Fruit fly (Drosophila melanogaster): ENCODE data around the gene Slimp.

The Slimp gene

DNA sequence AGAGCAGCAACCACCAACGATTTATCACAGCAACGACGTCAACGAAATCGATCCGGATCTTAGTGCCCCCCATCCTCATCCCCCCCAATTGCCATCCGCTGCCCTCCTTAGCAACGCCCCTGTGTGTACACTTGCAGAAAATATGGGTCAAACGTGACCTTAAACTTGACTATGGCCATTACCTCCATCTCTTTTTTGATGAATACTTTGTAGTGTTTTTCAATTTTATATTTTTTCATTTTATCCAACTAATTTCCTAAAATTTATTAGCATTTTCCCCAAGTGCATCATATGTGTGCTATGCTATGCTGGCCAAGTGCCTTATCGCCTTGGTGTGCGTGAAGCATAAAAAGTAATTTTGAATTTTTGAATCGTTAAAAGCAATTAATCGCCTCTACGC lies 5.8 kb downstream of the Slimp start:
- no peak for TF ChIP-seq CTCF (optimal IDR thresholded peaks at IDR 0.05)
- TF ChIP-seq CG8478 (optimal IDR thresholded peaks at IDR 0.05), result no peak

DNA sequence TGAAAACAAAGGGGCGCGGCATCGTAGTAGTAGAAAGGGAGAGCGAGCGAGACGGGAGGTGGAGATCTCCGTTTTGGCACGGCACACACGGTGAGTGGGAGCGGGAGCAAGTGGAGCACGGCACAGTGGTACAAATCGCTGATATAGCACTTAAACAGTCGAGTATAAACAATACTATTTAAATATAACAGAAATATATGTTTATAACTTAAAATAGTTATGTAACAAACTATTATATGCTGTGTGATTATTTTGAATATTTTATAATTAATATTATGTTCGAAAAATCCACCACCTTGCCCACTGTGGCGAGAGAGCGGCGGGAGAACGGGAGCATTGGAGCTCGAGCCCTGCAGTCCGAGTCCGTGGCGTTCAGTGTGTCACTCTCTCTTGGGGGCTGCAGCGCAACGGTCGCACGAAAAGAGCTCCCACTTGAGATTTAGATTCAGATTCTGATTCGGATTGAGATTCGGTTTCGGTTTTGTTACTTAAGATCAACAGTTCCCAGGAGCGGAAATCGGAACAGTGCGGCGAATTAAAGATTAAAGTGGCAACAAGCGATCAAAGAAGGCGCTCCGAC lies 7.7 kb downstream of the Slimp start, which contains the start of gene Kal1:
Gene Kal1 (plus strand): TSS at position 383 of the 580 bp plus-strand sequence.
- TF ChIP-seq CG8478 (optimal IDR thresholded peaks at IDR 0.05) (no peak), CTCF (optimal IDR thresholded peaks at IDR 0.05) (no peak)

DNA sequence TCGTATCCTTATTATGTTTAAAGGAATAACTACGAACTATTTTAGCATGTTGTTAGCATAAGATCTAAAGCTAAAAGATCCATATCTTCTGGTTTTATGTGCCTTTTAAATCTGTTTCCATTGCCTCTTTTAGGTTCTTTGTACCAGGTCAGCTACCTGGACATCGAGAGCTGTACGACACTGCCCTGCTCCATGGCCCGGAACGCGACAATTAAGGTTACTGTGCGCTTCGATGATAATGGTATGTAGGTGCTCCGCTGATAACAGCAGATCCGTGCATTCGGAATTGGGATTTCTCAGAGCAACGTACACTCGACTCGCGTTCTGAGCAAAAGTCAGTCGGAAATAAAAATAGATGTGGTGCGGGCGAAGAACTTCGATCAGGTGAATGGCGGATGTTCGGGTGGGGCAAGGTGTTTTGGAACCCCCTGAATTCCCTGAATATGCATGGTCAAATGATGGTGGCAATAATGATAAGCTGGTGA lies 9.1 kb downstream of the Slimp start:
- TF ChIP-seq CTCF (optimal IDR thresholded peaks at IDR 0.05), result no peak
- TF ChIP-seq CG8478 (optimal IDR thresholded peaks at IDR 0.05), result no peak

DNA sequence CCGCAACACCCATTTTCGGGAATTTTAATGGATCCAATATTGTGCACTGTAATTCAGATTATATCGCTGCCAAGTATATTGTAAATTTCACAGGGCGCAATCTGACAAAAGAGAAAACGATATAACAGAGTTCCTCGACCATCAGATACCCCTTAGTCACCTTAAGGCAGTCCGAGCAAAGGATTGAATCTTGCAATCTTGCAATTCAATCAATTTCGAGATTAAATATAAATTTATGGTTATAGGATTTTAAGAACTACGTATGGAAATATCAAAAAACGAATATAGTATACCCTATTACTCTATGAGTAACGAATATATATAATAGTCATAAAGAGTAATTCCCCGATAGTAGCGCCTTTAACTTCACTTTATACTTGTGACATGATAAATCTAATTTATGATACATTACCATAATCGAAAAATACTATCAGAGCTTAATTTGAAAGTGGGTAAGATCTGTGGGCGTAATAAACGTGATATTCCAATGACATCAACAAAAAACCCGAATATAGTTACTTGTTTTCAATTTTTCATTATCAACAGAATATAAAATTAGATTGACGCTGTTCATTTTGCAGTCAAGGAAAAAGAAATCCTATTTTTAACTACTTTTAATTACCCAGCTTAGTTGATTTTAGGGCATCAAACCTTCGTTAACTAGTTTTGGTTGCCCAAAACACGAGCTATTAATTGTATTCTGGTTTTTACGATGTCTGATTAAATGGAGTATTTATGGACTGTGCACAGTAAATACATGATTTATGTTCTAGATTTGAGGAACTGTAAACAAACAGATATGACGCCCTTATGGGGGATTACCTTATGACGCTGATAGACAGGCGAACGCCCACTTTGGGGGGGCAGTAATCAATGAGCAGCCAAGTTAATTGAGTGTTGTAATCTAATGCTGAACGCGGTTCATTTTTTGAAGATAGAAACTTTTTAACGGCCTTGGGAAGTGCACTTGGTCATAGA lies 10.0 kb downstream of the Slimp start:
- TF ChIP-seq CTCF (optimal IDR thresholded peaks at IDR 0.05), result no peak
- no peak for TF ChIP-seq CG8478 (optimal IDR thresholded peaks at IDR 0.05)

DNA sequence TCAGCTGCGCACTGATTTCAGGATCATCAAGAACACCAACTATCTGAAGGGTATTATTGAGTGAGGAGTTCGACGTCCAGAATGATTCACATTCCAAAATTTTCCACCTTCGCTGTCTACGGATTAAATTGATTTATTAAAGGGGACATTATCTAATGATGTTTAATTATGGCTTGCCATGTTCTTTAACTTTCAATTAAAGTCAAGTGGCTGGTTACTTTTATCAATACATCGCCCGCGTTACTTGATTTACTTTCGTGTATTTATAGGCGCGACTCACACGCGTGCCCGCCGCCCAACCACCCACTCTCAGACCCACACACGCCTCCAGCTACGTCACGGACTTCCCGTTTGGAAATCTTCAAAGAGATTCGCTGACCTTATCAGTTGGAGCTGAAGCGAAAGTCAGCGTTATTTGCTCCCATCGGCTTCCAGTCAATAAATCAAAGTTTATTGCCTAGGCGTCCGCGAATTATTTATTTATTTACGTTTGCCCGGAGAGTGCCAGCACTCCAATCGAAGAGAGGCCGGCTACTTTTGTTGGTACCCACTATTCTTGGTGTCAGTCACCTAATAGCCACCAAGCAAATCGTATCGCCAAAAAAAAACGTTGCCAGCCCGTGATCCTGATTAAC lies 11.3 kb downstream of the Slimp start, which contains the start of gene Npc2f:
Gene Npc2f (plus strand): TSS at position 585 of the 635 bp plus-strand sequence.
- TF ChIP-seq CG8478 (optimal IDR thresholded peaks at IDR 0.05), result no peak
- TF ChIP-seq CTCF (optimal IDR thresholded peaks at IDR 0.05), result no peak

DNA sequence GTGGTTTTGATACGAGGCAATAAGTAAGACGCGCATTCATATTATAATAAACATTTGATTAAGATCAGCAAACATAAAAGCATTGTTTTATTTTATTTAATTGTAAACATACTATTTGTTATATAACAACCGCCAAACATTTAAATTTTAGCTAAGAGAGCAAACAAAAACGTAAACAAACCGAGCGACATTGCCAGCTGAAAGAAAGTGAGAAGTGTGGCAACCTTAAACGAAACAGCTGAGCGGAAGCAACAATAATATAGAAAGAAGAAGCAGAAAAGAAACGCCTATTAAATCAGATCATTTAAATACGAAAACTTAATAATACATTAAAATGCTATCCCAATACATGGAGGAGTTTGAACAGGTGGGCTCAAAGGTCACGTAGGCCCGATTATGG lies 14.2 kb downstream of the Slimp start, which contains the start of gene Sec10:
Gene Sec10 (plus strand): TSS at position 252 of the 400 bp plus-strand sequence.
- TF ChIP-seq CTCF (optimal IDR thresholded peaks at IDR 0.05) (no peak), CG8478 (optimal IDR thresholded peaks at IDR 0.05) (no peak)

DNA sequence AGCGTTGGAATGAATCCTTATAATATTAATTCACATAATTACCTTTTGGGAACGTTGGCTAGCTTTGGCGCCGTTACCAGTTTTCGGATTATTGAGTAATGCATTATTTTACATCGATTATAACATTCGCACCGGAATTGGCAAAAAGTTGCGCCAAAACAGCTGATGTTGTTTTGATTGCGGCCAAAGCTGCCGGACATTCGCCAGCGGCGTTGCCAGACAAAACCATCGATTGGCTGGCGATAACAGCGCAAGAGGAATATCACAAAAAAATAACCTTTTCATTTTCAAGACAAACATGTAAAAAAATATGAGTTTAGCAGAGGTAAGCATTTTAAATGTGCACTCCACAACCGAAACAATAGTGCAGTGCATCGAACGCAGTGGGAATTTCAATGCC lies 18.7 kb downstream of the Slimp start, which contains the start of the genes GatB and Tsc1:
Gene GatB (minus strand): TSS at position 176 of the 400 bp plus-strand sequence.
Gene Tsc1 (plus strand): TSS at position 228 of the 400 bp plus-strand sequence.
- TF ChIP-seq CTCF (optimal IDR thresholded peaks at IDR 0.05), result peak in 1 of 2 experiments; percentile 12
- TF ChIP-seq CG8478 (optimal IDR thresholded peaks at IDR 0.05), result no peak

DNA sequence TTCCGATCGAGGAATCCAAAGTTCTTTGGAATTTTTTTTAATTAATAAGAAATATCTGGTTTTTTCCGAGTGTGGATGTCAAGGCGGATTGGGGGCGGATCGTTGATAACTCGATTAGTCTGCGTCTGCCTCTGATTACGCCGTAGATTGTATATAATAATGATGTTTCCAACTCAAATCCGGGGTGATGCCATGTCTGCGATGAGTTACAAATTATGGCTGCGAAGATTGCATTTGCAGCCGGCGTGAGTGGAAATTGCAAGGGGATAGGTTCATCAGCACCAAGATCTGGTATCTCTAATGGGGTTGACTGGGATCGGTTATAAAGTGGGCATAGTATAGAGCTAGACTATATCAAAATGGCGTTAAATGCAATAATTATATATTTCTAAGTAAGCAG lies 26.4 kb downstream of the Slimp start:
- TF ChIP-seq CTCF (optimal IDR thresholded peaks at IDR 0.05) (no peak), CG8478 (optimal IDR thresholded peaks at IDR 0.05) (no peak)

DNA sequence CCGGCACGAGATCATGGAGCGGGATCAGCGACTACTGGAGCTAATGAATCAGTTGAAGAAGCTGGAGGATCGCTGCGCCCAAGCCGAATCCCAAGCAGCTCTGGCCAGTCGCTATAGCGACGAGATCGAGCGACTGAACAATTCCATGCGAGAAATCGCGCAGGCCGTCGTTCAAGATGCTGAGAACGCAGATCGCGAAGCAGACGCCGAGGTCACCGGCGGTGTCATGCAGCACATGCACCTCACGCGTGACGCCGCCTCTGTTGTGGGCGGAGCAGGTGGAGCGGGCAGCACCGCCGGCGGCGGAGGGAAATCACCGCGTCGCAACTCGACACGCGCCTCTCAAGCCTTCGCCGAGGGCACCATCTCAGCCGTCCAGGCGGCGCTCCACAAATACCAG lies 27.1 kb downstream of the Slimp start:
- TF ChIP-seq CG8478 (optimal IDR thresholded peaks at IDR 0.05), result no peak
- no peak for TF ChIP-seq CTCF (optimal IDR thresholded peaks at IDR 0.05)

DNA sequence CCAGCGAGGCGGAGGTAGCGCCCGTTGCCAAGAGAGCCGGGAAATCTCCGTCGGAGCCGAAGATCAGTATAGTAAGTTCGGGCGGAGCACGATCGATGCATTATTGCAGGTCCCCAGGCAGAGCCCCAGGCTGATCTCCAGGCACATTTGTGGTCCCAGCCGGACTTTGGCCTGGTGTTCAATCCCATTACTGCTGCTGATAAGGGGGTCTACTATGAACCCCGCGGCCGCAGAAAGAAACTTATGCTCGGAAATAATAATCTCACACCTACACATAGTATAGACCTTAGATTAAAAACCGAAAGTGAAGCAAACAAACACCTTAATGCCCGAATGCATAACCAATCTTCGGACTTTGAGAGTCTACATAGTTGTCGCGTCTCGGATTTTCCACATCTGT lies 31.8 kb downstream of the Slimp start:
- TF ChIP-seq CG8478 (optimal IDR thresholded peaks at IDR 0.05) (no peak), CTCF (optimal IDR thresholded peaks at IDR 0.05) (no peak)

DNA sequence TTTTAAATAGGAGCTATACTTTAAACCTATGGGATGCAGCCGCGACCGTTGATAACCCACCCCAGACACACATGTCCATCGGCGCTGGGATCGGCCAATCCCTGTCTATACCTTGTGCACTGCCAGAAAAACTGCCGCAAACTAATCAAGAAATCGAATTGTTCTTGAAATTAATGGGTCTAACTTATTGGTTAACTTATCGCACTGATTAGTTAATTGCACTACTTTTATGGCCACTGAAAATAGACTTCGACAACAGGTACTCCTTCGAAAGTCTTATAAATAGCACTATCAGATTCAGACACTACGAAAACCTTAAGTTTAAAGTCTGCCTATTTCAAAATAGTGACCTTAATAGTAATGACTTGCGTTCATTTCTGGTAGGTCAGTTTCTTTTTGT lies 32.6 kb downstream of the Slimp start, which contains the start of gene CG13607:
Gene CG13607 (minus strand): TSS at position 143 of the 400 bp plus-strand sequence.
- no peak for TF ChIP-seq CG8478 (optimal IDR thresholded peaks at IDR 0.05)
- no peak for TF ChIP-seq CTCF (optimal IDR thresholded peaks at IDR 0.05)

DNA sequence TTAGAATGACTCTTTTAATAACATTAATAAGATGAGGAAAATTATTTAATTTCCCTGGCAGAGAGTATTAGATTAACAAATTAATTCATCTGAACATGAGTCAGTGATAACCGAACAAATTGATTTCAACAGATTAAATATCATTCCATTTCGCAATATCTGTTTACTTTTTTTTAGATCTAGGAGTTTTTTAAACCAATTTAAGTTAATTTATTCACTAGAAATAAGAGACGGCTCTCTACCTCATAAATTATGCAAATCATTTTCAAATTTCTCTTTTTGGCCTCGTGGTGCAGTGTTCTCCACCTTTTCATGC lies 35.7 kb downstream of the Slimp start, which contains the start of gene Root:
Gene Root (plus strand): TSS at position 217 of the 316 bp plus-strand sequence.
- TF ChIP-seq CTCF (optimal IDR thresholded peaks at IDR 0.05), result no peak
- no peak for TF ChIP-seq CG8478 (optimal IDR thresholded peaks at IDR 0.05)

DNA sequence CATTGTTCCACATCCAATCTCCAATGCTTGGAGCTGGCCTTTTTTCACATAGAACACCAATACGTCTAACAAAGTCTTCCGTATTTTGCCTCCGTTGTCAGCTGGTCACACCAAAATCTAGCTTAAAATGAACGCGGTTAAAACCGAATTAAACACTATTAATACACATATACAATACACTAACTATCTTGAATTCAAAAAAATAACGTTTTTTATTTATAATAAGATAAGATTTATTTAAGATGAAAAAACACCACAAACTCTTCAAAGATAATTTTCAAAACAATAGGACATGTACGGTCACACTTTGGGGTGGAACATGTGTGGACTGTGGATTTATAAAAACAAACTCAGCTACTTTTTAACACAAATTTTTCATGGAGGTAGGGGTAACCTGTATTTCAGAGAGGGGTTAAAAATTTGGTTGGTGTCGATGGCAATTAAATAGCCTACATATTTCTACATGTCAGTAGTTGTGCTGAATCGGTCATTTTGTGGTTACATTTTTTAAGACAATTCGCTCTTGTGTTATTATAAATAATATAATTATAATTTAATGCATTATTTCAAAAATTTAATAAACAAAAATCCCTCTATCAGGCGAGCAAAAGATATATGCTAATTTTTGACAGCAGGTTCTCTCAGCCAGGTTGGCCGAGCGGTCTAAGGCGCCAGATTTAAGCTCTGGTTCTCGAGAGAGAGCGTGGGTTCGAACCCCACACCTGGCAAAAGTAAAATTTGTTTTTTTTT lies 36.3 kb downstream of the Slimp start, which contains the start of gene CG13605:
Gene CG13605 (minus strand): TSS at position 70 of the 750 bp plus-strand sequence.
- TF ChIP-seq CG8478 (optimal IDR thresholded peaks at IDR 0.05), result no peak
- no peak for TF ChIP-seq CTCF (optimal IDR thresholded peaks at IDR 0.05)

DNA sequence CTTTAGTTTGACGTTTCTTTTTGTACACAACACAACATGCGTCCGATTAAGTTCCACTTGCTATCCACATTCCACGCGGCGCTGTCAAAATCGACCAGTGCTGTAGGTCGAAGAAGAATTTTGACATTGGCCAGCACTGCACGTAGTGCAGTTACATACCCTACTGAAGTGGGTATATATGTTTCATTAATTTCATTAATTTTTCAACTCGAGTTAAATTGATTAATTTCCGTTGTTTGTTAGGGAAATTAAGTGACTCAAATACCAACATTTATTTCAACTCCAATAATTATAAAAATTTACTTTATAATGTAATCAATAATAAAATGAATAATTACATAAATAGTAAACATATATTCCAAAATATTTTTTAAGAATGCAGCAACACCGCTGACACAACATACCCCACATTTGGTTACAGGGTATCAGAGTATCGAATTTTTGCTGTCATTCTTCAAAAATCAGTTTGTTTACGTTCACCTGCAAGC lies 39.8 kb downstream of the Slimp start, which contains the start of the genes eIF4EHP and CG18428:
Gene eIF4EHP (minus strand): TSS at position 59 of the 488 bp plus-strand sequence.
Gene CG18428 (plus strand): TSS at position 435 of the 488 bp plus-strand sequence.
- TF ChIP-seq CG8478 (optimal IDR thresholded peaks at IDR 0.05) (no peak), CTCF (optimal IDR thresholded peaks at IDR 0.05) (no peak)
